In the genomic region with DNA sequence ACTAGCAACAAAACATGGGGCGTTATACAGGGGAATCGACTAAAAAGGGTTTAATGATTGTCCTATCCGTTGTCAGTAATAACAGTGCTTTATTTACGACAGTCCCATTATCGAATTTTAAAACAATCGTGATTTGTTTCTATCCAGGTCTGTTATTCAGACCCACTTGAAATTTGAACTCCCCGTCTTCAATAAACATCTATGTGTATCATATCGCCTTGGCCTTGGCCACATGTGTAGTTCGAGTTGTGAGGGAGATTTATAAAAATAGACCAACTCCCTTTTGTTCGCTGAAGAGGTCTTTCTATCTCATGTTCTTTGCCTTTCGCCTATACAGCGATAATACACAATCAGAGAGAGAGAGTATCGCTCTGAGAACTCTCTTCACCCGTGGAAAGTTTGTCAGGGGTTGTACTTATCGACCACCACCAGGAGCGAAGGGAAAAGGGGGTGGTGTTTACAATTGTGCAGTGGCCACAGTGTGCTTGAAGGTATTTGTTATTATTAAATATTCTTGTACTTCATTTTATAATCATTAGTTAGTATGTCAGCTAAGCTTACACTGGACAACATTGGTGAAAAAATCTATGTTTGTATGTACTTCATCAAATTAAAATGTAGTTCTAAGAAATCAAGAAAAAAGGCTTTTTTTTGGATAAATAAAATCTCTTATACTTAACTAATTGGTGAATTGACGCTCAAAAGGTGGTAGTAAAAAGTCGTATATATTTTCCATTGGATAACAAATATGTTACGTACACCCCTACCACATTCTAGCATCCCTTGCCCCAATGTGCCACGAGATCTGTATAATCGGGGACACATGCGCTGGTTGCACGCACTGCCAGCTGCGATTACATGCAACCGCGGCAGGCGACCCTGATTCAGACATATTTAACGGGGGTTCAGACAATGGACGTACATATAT, we compare ENCODE assay signal across 1 fruit fly cellular context.
A peak's percentile ranks its signal among the peaks of the same experiment; 100 is the strongest.
TF ChIP-seq lines count a peak whose summit lies in the region.

No protein-coding gene starts in this region.

TF ChIP-seq in whole organism, embryonic, 481 proteins besides CTCF, POLR2A, EP300 and RAD21 (continued from another document and continues in another):
- peak; percentile 63 for TF ChIP-seq cato (GFP tag; optimal IDR thresholded peaks at IDR 0.05; lab: Kevin White, UChicago; ENCODE audit: borderline replicate concordance)
- TF ChIP-seq CG3163 (GFP tag; optimal IDR thresholded peaks at IDR 0.05; lab: Kevin White, UChicago), result no peak
- TF ChIP-seq CG14860 (GFP tag; IDR thresholded peaks at IDR 0.05; lab: Robert Waterston, UW; ENCODE audit: partially characterized antibody), result no peak
- peak; percentile 20; the same call in 1 of the 3 replicates for TF ChIP-seq ken (GFP tag; IDR thresholded peaks at IDR 0.05; lab: Robert Waterston, UW)
- no peak for TF ChIP-seq CG43689 (GFP tag; IDR thresholded peaks at IDR 0.05; lab: Robert Waterston, UW)
- TF ChIP-seq Ada2b (GFP tag; IDR thresholded peaks at IDR 0.05; lab: Robert Waterston, UW), result peak; percentile 37; the same call in 1 of the 2 replicates
- TF ChIP-seq gfzf (GFP tag; optimal IDR thresholded peaks at IDR 0.05; lab: Kevin White, UChicago), result no peak
- no peak for TF ChIP-seq br (optimal IDR thresholded peaks at IDR 0.05; lab: Kevin White, UChicago)
- TF ChIP-seq nmo (GFP tag; optimal IDR thresholded peaks at IDR 0.05; lab: Kevin White, UChicago), result peak; percentile 94
- TF ChIP-seq CG10654 (GFP tag; optimal IDR thresholded peaks at IDR 0.05; lab: Kevin White, UChicago), result peak; percentile 54
- TF ChIP-seq Sox100B (GFP tag; optimal IDR thresholded peaks at IDR 0.05; lab: Kevin White, UChicago), result peak; percentile 91
- TF ChIP-seq Aef1 (GFP tag; IDR thresholded peaks at IDR 0.05; lab: Robert Waterston, UW), result no peak; the same call in 2 of the 3 replicates
- peak; percentile 74 for TF ChIP-seq CG6813 (GFP tag; optimal IDR thresholded peaks at IDR 0.05; lab: Kevin White, UChicago)
- TF ChIP-seq CG17612 (GFP tag; IDR thresholded peaks at IDR 0.05; lab: Robert Waterston, UW), result no peak
- TF ChIP-seq mld (GFP tag; IDR thresholded peaks at IDR 0.05; lab: Robert Waterston, UW; ENCODE audit: partially characterized antibody), result no peak
- peak; percentile 92 for TF ChIP-seq CG7556 (GFP tag; optimal IDR thresholded peaks at IDR 0.05; lab: Kevin White, UChicago)
- no peak for TF ChIP-seq zf30C (GFP tag; optimal IDR thresholded peaks at IDR 0.05; lab: Kevin White, UChicago)
- TF ChIP-seq CG10366 (GFP tag; IDR thresholded peaks at IDR 0.05; lab: Robert Waterston, UW), result peak; percentile 49; the same call in 1 of the 2 replicates
- peak; percentile 83 for TF ChIP-seq row (GFP tag; IDR thresholded peaks at IDR 0.05; lab: Robert Waterston, UW)
- TF ChIP-seq bowl (GFP tag; IDR thresholded peaks at IDR 0.05; lab: Robert Waterston, UW), result no peak
- TF ChIP-seq gcm2 (GFP tag; optimal IDR thresholded peaks at IDR 0.05; lab: Kevin White, UChicago), result no peak
- no peak for TF ChIP-seq CG7271 (tag; optimal IDR thresholded peaks at IDR 0.05; lab: Kevin White, UChicago)
- peak; percentile 52 for TF ChIP-seq NC2α (GFP tag; optimal IDR thresholded peaks at IDR 0.05; lab: Kevin White, UChicago)
- TF ChIP-seq amos (GFP tag; IDR thresholded peaks at IDR 0.05; lab: Robert Waterston, UW; ENCODE audit: partially characterized antibody), result no peak
- no peak for TF ChIP-seq inv (GFP tag; IDR thresholded peaks at IDR 0.05; lab: Robert Waterston, UW; ENCODE audit: partially characterized antibody)
- TF ChIP-seq ind (GFP tag; optimal IDR thresholded peaks at IDR 0.05; lab: Kevin White, UChicago), result peak; percentile 49
- TF ChIP-seq fd96Cb (tag; optimal IDR thresholded peaks at IDR 0.05; lab: Kevin White, UChicago), result peak; percentile 86
- TF ChIP-seq sc (optimal IDR thresholded peaks at IDR 0.05; lab: Kevin White, UChicago), result no peak
- peak; percentile 89 for TF ChIP-seq sc (GFP tag; optimal IDR thresholded peaks at IDR 0.05; lab: Kevin White, UChicago)
- peak; percentile 95 for TF ChIP-seq dmrt11E (tag; optimal IDR thresholded peaks at IDR 0.05; lab: Kevin White, UChicago)
- TF ChIP-seq en (GFP tag; optimal IDR thresholded peaks at IDR 0.05; lab: Kevin White, UChicago), result peak; percentile 6
- peak; percentile 67 for TF ChIP-seq jing (GFP tag; optimal IDR thresholded peaks at IDR 0.05; lab: Kevin White, UChicago)
- peak; percentile 63 for TF ChIP-seq jumu (GFP tag; optimal IDR thresholded peaks at IDR 0.05; lab: Kevin White, UChicago)
- TF ChIP-seq CG15269 (tag; optimal IDR thresholded peaks at IDR 0.05; lab: Kevin White, UChicago), result peak; percentile 42
- no peak for TF ChIP-seq CG3847 (GFP tag; IDR thresholded peaks at IDR 0.05; lab: Robert Waterston, UW)
- peak; percentile 5 for TF ChIP-seq NfI (GFP tag; optimal IDR thresholded peaks at IDR 0.05; lab: Kevin White, UChicago)
- no peak for TF ChIP-seq D19B (GFP tag; optimal IDR thresholded peaks at IDR 0.05; lab: Kevin White, UChicago)
- peak; percentile 77 for TF ChIP-seq Sox102F (GFP tag; optimal IDR thresholded peaks at IDR 0.05; lab: Kevin White, UChicago)
- TF ChIP-seq crp (GFP tag; optimal IDR thresholded peaks at IDR 0.05; lab: Kevin White, UChicago), result peak in 1 of 2 experiments; percentile 33
- TF ChIP-seq scrt (GFP tag; optimal IDR thresholded peaks at IDR 0.05; lab: Kevin White, UChicago), result peak; percentile 14
- TF ChIP-seq pita (GFP tag; optimal IDR thresholded peaks at IDR 0.05; lab: Kevin White, UChicago), result no peak
- TF ChIP-seq slbo (GFP tag; IDR thresholded peaks at IDR 0.05; lab: Robert Waterston, UW), result no peak
- TF ChIP-seq Deaf1 (tag; optimal IDR thresholded peaks at IDR 0.05; lab: Kevin White, UChicago), result peak; percentile 55
- TF ChIP-seq CG9932 (GFP tag; IDR thresholded peaks at IDR 0.05; lab: Robert Waterston, UW), result no peak
- TF ChIP-seq Hsf (GFP tag; optimal IDR thresholded peaks at IDR 0.05; lab: Kevin White, UChicago), result peak; percentile 73
- TF ChIP-seq CG5953 (GFP tag; IDR thresholded peaks at IDR 0.05; lab: Robert Waterston, UW), result no peak
- no peak for TF ChIP-seq CG9215 (GFP tag; IDR thresholded peaks at IDR 0.05; lab: Robert Waterston, UW)
- TF ChIP-seq Mrtf (GFP tag; IDR thresholded peaks at IDR 0.05; lab: Robert Waterston, UW), result no peak; the same call in 2 of the 3 replicates
- peak; percentile 26 for TF ChIP-seq CG9797 (GFP tag; optimal IDR thresholded peaks at IDR 0.05; lab: Kevin White, UChicago)
- TF ChIP-seq vnd (GFP tag; IDR thresholded peaks at IDR 0.05; lab: Robert Waterston, UW; ENCODE audit: partially characterized antibody), result no peak
- TF ChIP-seq CG12155 (GFP tag; optimal IDR thresholded peaks at IDR 0.05; lab: Kevin White, UChicago), result peak; percentile 31
- TF ChIP-seq H15 (GFP tag; IDR thresholded peaks at IDR 0.05; lab: Robert Waterston, UW), result peak; percentile 64; the same call in 1 of the 3 replicates
- TF ChIP-seq psq (GFP tag; optimal IDR thresholded peaks at IDR 0.05; lab: Kevin White, UChicago), result peak; percentile 2
- TF ChIP-seq CG3281 (GFP tag; optimal IDR thresholded peaks at IDR 0.05; lab: Kevin White, UChicago), result peak; percentile 53
- TF ChIP-seq btn (GFP tag; optimal IDR thresholded peaks at IDR 0.05; lab: Kevin White, UChicago), result peak; percentile 40
- peak; percentile 67 for TF ChIP-seq CG16863 (GFP tag; optimal IDR thresholded peaks at IDR 0.05; lab: Kevin White, UChicago)
- TF ChIP-seq chif (GFP tag; optimal IDR thresholded peaks at IDR 0.05; lab: Kevin White, UChicago), result peak; percentile 57 to 80
- no peak for TF ChIP-seq CG11398 (GFP tag; optimal IDR thresholded peaks at IDR 0.05; lab: Kevin White, UChicago)
- no peak for TF ChIP-seq B-H2 (GFP tag; optimal IDR thresholded peaks at IDR 0.05; lab: Kevin White, UChicago)
- peak; percentile 82 for TF ChIP-seq unpg (GFP tag; optimal IDR thresholded peaks at IDR 0.05; lab: Kevin White, UChicago)
- peak; percentile 88 for TF ChIP-seq CG12391 (tag; optimal IDR thresholded peaks at IDR 0.05; lab: Kevin White, UChicago)
- peak; percentile 45 for TF ChIP-seq CG8281 (tag; optimal IDR thresholded peaks at IDR 0.05; lab: Kevin White, UChicago)
- peak; percentile 46 for TF ChIP-seq CG1603 (tag; optimal IDR thresholded peaks at IDR 0.05; lab: Kevin White, UChicago)
- TF ChIP-seq CHES-1-like (GFP tag; optimal IDR thresholded peaks at IDR 0.05; lab: Kevin White, UChicago), result peak; percentile 6
- TF ChIP-seq gro (GFP tag; optimal IDR thresholded peaks at IDR 0.05; lab: Kevin White, UChicago), result no peak
- TF ChIP-seq CG30431 (GFP tag; optimal IDR thresholded peaks at IDR 0.05; lab: Kevin White, UChicago), result peak; percentile 77
- TF ChIP-seq hkb (optimal IDR thresholded peaks at IDR 0.05; lab: Kevin White, UChicago), result no peak
- peak; percentile 80 for TF ChIP-seq hkb (GFP tag; IDR thresholded peaks at IDR 0.05; lab: Robert Waterston, UW)
- TF ChIP-seq CG7928 (GFP tag; optimal IDR thresholded peaks at IDR 0.05; lab: Kevin White, UChicago), result no peak
- peak; percentile 49 for TF ChIP-seq salm (tag; optimal IDR thresholded peaks at IDR 0.05; lab: Kevin White, UChicago)
- TF ChIP-seq CG2120 (GFP tag; optimal IDR thresholded peaks at IDR 0.05; lab: Kevin White, UChicago), result peak; percentile 30
- peak in 1 of 3 experiments; percentile 96 for TF ChIP-seq lola (GFP tag; optimal IDR thresholded peaks at IDR 0.05; lab: Kevin White, UChicago)
- peak; percentile 64 for TF ChIP-seq HLH3B (GFP tag; IDR thresholded peaks at IDR 0.05; lab: Robert Waterston, UW)
- TF ChIP-seq CG2129 (GFP tag; IDR thresholded peaks at IDR 0.05; lab: Robert Waterston, UW; ENCODE audit: partially characterized antibody), result no peak
- TF ChIP-seq CG12659 (GFP tag; optimal IDR thresholded peaks at IDR 0.05; lab: Kevin White, UChicago), result peak; percentile 69
- TF ChIP-seq repo (GFP tag; optimal IDR thresholded peaks at IDR 0.05; lab: Kevin White, UChicago), result peak; percentile 39
- TF ChIP-seq CG3407 (GFP tag; optimal IDR thresholded peaks at IDR 0.05; lab: Kevin White, UChicago), result peak; percentile 84
- TF ChIP-seq kay (GFP tag; optimal IDR thresholded peaks at IDR 0.05; lab: Kevin White, UChicago), result peak; percentile 35
- no peak for TF ChIP-seq Gsc (GFP tag; IDR thresholded peaks at IDR 0.05; lab: Robert Waterston, UW)
- no peak for TF ChIP-seq cad (GFP tag; optimal IDR thresholded peaks at IDR 0.05; lab: Kevin White, UChicago)
- peak; percentile 64 for TF ChIP-seq Nf-YB (GFP tag; optimal IDR thresholded peaks at IDR 0.05; lab: Kevin White, UChicago)
- TF ChIP-seq CG12236 (GFP tag; optimal IDR thresholded peaks at IDR 0.05; lab: Kevin White, UChicago), result peak; percentile 55
- peak; percentile 82 for TF ChIP-seq CG6689 (GFP tag; IDR thresholded peaks at IDR 0.05; lab: Robert Waterston, UW)
- no peak for TF ChIP-seq Lpt (GFP tag; optimal IDR thresholded peaks at IDR 0.05; lab: Kevin White, UChicago)
- TF ChIP-seq bcd (GFP tag; optimal IDR thresholded peaks at IDR 0.05; lab: Kevin White, UChicago), result peak; percentile 71
- peak; percentile 75 for TF ChIP-seq CG8359 (GFP tag; optimal IDR thresholded peaks at IDR 0.05; lab: Kevin White, UChicago; ENCODE audit: borderline replicate concordance)
- no peak for TF ChIP-seq pho (GFP tag; optimal IDR thresholded peaks at IDR 0.05; lab: Kevin White, UChicago)
- no peak for TF ChIP-seq h (optimal IDR thresholded peaks at IDR 0.05; lab: Kevin White, UChicago)
- TF ChIP-seq lab (GFP tag; optimal IDR thresholded peaks at IDR 0.05; lab: Kevin White, UChicago), result peak; percentile 68
- no peak for TF ChIP-seq zfh2 (GFP tag; optimal IDR thresholded peaks at IDR 0.05; lab: Kevin White, UChicago)
- no peak for TF ChIP-seq ERR (GFP tag; optimal IDR thresholded peaks at IDR 0.05; lab: Kevin White, UChicago)
- TF ChIP-seq ab (GFP tag; optimal IDR thresholded peaks at IDR 0.05; lab: Kevin White, UChicago), result no peak
- TF ChIP-seq Neu2 (GFP tag; optimal IDR thresholded peaks at IDR 0.05; lab: Kevin White, UChicago; ENCODE audit: borderline replicate concordance), result no peak
- peak; percentile 73 for TF ChIP-seq CG18619 (GFP tag; optimal IDR thresholded peaks at IDR 0.05; lab: Kevin White, UChicago)
- TF ChIP-seq C15 (GFP tag; IDR thresholded peaks at IDR 0.05; lab: Robert Waterston, UW), result no peak
- TF ChIP-seq Nf-YA (GFP tag; IDR thresholded peaks at IDR 0.05; lab: Robert Waterston, UW), result no peak; the same call in 1 of the 2 replicates
- TF ChIP-seq CG17361 (GFP tag; IDR thresholded peaks at IDR 0.05; lab: Robert Waterston, UW), result peak; percentile 96
- peak; percentile 78 for TF ChIP-seq zfh1 (GFP tag; IDR thresholded peaks at IDR 0.05; lab: Robert Waterston, UW)
- TF ChIP-seq bsh (GFP tag; optimal IDR thresholded peaks at IDR 0.05; lab: Kevin White, UChicago), result peak in 1 of 2 experiments; percentile 88
- peak; percentile 80 for TF ChIP-seq grau (tag; optimal IDR thresholded peaks at IDR 0.05; lab: Kevin White, UChicago)
- no peak for TF ChIP-seq emc (GFP tag; optimal IDR thresholded peaks at IDR 0.05; lab: Kevin White, UChicago)
- TF ChIP-seq Dp (GFP tag; optimal IDR thresholded peaks at IDR 0.05; lab: Kevin White, UChicago), result no peak
- TF ChIP-seq CG11560 (tag; IDR thresholded peaks at IDR 0.05; lab: Robert Waterston, UW), result no peak
- no peak for TF ChIP-seq her (GFP tag; optimal IDR thresholded peaks at IDR 0.05; lab: Kevin White, UChicago)
- no peak for TF ChIP-seq tna (GFP tag; IDR thresholded peaks at IDR 0.05; lab: Robert Waterston, UW; ENCODE audit: partially characterized antibody)
- peak; percentile 69 for TF ChIP-seq NC2β (GFP tag; optimal IDR thresholded peaks at IDR 0.05; lab: Kevin White, UChicago)
- peak; percentile 76 for TF ChIP-seq Chrac-16 (GFP tag; optimal IDR thresholded peaks at IDR 0.05; lab: Kevin White, UChicago)
- peak; percentile 48 for TF ChIP-seq H2.0 (GFP tag; IDR thresholded peaks at IDR 0.05; lab: Robert Waterston, UW)
- peak; percentile 54 for TF ChIP-seq CG8944 (GFP tag; optimal IDR thresholded peaks at IDR 0.05; lab: Kevin White, UChicago)
- no peak for TF ChIP-seq CG3995 (GFP tag; optimal IDR thresholded peaks at IDR 0.05; lab: Kevin White, UChicago)
- TF ChIP-seq CG32767 (GFP tag; IDR thresholded peaks at IDR 0.05; lab: Robert Waterston, UW), result peak; percentile 58; the same call in 1 of the 2 replicates
- peak; percentile 88 for TF ChIP-seq CG1529 (GFP tag; optimal IDR thresholded peaks at IDR 0.05; lab: Kevin White, UChicago)
- peak; percentile 64 for TF ChIP-seq Atf-2 (GFP tag; optimal IDR thresholded peaks at IDR 0.05; lab: Kevin White, UChicago)
- TF ChIP-seq NK7.1 (GFP tag; optimal IDR thresholded peaks at IDR 0.05; lab: Kevin White, UChicago), result peak; percentile 35
- peak; percentile 92 for TF ChIP-seq phol (tag; optimal IDR thresholded peaks at IDR 0.05; lab: Kevin White, UChicago)
- TF ChIP-seq insv (GFP tag; optimal IDR thresholded peaks at IDR 0.05; lab: Kevin White, UChicago), result no peak
- peak; percentile 75 for TF ChIP-seq CG6654 (GFP tag; optimal IDR thresholded peaks at IDR 0.05; lab: Kevin White, UChicago)
- peak; percentile 35 to 92 for TF ChIP-seq eve (GFP tag; optimal IDR thresholded peaks at IDR 0.05; lab: Kevin White, UChicago)
- no peak for TF ChIP-seq nerfin-2 (GFP tag; IDR thresholded peaks at IDR 0.05; lab: Robert Waterston, UW; ENCODE audit: partially characterized antibody)
